Fruit fly (Drosophila melanogaster) Kc167 (cell line): ENCODE data around the gene CG42819.

ENCODE experiments used
- insv ChIP-seq: fragments of >200 bp; optimal IDR thresholded peaks from 3 replicates; lab custom pipeline; 2018; ENCODE audit warnings: missing external identifiers
- psq ChIP-seq: fragments of >200 bp; optimal IDR thresholded peaks from 2 replicates; lab custom pipeline; 2017; ENCODE audit warnings: missing external identifiers
- ttk ChIP-seq: sonication (Bioruptor generic); optimal IDR thresholded peaks from 2 replicates; lab custom pipeline; 2017; ENCODE audit warnings: missing external identifiers

DNA sequence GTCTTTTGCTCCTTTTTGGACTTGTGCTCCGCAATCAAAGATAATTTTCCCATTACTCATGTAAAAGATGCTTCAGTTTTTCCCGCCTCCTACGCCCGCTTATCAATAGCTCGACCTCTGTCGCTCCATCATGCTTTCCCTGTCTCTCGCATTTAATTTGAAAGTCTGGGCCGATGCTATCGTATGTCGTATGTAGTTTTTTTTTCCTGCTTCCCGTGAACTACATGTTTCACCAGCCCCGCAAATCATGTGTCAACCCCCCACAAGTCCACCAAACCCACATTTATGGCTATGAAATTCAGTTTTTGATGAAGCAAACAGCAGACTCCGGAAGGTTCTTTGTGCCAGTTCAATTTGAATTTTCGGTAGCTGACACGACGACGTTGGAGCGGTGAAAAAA is 46.7 kb downstream of the CG42819 start, which contains the start of gene CG14273:
- TF ChIP-seq insv (lab: Kevin White, UChicago) = no peak
- TF ChIP-seq psq (lab: Kevin White, UChicago) = no peak
- no peak for TF ChIP-seq ttk (lab: Kevin White, UChicago)
